Fruit fly (Drosophila melanogaster): Measurements from ENCODE around the gene CG33644.

CG33644 gene

DNA sequence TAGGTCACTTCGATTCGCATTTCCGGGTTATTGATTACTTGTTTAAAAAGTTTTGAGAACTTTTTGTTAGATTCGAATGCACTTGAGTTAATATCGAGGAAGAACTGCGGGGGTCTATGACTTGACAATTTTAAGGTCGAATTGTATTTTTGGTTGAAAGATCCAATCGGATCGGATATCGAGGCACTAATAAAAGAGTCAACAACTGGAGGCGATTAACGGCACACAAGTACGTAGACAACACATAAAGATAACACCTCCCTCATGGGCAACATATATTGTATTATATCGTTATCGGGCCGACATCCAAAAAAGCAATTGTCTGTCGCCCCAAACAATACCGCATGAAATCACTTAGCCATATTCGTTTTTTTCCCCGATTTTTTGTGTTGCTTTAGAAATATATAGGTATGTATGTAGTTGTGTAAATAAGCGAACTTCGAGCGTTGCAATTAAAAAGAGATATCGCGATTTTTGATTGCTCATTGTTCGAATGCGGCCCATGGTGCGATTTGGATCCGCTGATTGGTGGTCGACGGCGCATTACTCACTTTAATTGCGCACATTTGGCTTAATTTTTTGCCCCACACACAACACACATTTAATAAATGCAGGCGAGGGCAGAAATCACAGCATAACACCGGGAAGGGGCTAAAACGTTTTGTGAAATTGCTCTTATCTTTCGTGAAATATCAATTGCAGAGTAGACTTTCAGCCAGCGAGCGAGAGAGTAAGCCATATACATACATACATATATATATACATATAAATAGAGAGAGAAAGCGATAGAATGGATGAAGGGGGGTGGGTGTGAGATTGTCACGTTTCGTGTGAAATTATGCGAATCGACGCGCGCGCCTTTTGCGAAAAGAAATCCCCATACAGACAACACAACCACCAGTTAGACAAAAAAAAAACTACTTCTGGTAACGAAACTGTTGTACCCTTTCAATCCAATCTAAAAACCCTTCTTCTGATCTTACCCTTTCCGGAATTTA, 20.7 kb upstream of the CG33644 start (continued):
- no peak for TF ChIP-seq Hr39 (optimal IDR thresholded peaks at IDR 0.05)
- TF ChIP-seq slou (GFP tag; optimal IDR thresholded peaks at IDR 0.05), result no peak
- TF ChIP-seq CG12744 (GFP tag; optimal IDR thresholded peaks at IDR 0.05), result no peak
- no peak for TF ChIP-seq Atf6 (GFP tag; IDR thresholded peaks at IDR 0.05)
- TF ChIP-seq Pdp1 (GFP tag; optimal IDR thresholded peaks at IDR 0.05), result no peak
- TF ChIP-seq mld (GFP tag; IDR thresholded peaks at IDR 0.05; ENCODE audit: partially characterized antibody), result no peak
- no peak for TF ChIP-seq CG10654 (GFP tag; optimal IDR thresholded peaks at IDR 0.05)
- no peak for TF ChIP-seq CG16863 (GFP tag; optimal IDR thresholded peaks at IDR 0.05)
- no peak for TF ChIP-seq ara (GFP tag; IDR thresholded peaks at IDR 0.05)
- no peak for TF ChIP-seq bcd (GFP tag; optimal IDR thresholded peaks at IDR 0.05)
- no peak for TF ChIP-seq p53 (GFP tag; optimal IDR thresholded peaks at IDR 0.05)
- no peak for TF ChIP-seq vvl (GFP tag; IDR thresholded peaks at IDR 0.05)
- no peak for TF ChIP-seq sob (GFP tag; IDR thresholded peaks at IDR 0.05)
- peak; percentile 41 for TF ChIP-seq Nf-YC (tag; optimal IDR thresholded peaks at IDR 0.05)
- no peak for TF ChIP-seq CG14667 (GFP tag; IDR thresholded peaks at IDR 0.05)
- TF ChIP-seq CG13296 (GFP tag; optimal IDR thresholded peaks at IDR 0.05), result no peak
- TF ChIP-seq aop (GFP tag; IDR thresholded peaks at IDR 0.05), result no peak
- TF ChIP-seq crp (GFP tag; optimal IDR thresholded peaks at IDR 0.05), result no peak
- no peak for TF ChIP-seq ATbp (GFP tag; optimal IDR thresholded peaks at IDR 0.05)
- no peak for TF ChIP-seq BtbVII (GFP tag; optimal IDR thresholded peaks at IDR 0.05)
- no peak for TF ChIP-seq dysf (GFP tag; IDR thresholded peaks at IDR 0.05)
- no peak for TF ChIP-seq CG12219 (GFP tag; optimal IDR thresholded peaks at IDR 0.05)
- no peak for TF ChIP-seq Dad (GFP tag; optimal IDR thresholded peaks at IDR 0.05)
- TF ChIP-seq Med (GFP tag), result peak; percentile 82
- no peak for TF ChIP-seq CG18476 (GFP tag; optimal IDR thresholded peaks at IDR 0.05)
- no peak for TF ChIP-seq Rfx (GFP tag; IDR thresholded peaks at IDR 0.05)
- TF ChIP-seq NC2α (GFP tag; optimal IDR thresholded peaks at IDR 0.05), result no peak
- TF ChIP-seq rib (GFP tag; IDR thresholded peaks at IDR 0.05), result peak; percentile 52; the same call in 1 of the 2 replicates
- no peak for TF ChIP-seq Antp (GFP tag; optimal IDR thresholded peaks at IDR 0.05)
- TF ChIP-seq CG16815 (GFP tag; optimal IDR thresholded peaks at IDR 0.05), result no peak
- peak; percentile 27 for TF ChIP-seq Nf-YB (GFP tag; optimal IDR thresholded peaks at IDR 0.05)
- TF ChIP-seq pros (GFP tag; optimal IDR thresholded peaks at IDR 0.05), result peak; percentile 5

DNA sequence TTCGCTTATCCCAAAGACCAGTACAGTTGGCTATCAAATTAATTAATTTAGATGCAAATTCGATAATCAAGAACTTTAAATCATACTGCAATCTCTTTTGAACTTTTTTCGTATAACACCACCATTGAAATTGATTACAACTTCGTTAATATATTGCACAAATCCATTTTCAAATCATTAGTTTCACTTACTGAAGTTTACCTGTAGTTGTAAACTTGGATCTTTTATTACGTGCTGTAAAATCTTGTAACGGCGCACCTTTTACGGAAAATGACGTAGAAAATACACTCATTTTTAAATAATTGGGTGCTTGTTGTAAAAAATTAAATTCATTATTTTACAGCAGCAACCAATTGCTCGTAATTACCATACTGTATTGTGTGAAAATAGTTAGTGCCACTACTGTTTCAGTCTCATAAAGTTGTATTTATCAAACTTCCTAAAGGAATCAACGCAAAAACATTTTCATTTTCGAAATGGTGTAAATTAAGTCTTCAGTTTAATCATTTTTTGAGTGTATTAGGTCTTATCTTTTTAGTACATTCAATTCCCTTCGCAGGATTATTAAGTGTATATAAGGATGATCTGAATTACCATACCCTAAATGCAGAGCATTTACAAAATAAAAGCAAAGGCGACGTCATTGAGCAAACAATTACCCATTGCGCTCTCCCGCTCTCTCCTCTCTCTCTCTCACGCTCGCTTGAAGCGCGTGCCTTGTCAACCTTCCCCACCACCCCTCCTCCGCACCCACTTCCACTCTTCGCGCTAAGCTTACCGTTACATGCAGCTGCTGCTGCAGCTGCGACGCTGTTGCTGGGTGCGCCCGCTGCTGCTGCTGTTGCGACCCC, 19.5 kb upstream of the CG33644 start:
- no peak for TF ChIP-seq wor (GFP tag; IDR thresholded peaks at IDR 0.05)
- TF ChIP-seq Nf-YA (GFP tag; IDR thresholded peaks at IDR 0.05), result no peak
- TF ChIP-seq HLH54F (GFP tag; optimal IDR thresholded peaks at IDR 0.05), result peak; percentile 10
- peak; percentile 4 for TF ChIP-seq nom (GFP tag; optimal IDR thresholded peaks at IDR 0.05)
- peak; percentile 4 for TF ChIP-seq tap (tag; optimal IDR thresholded peaks at IDR 0.05)
- peak; percentile 44 for TF ChIP-seq Ada2b (GFP tag; IDR thresholded peaks at IDR 0.05)
- TF ChIP-seq row (GFP tag; IDR thresholded peaks at IDR 0.05), result peak; percentile 73
- peak; percentile 26 for TF ChIP-seq Blimp-1 (GFP tag; optimal IDR thresholded peaks at IDR 0.05)
- no peak for TF ChIP-seq pan (optimal IDR thresholded peaks at IDR 0.05)
- peak in 1 of 2 experiments; percentile 48 for TF ChIP-seq pan (GFP tag; optimal IDR thresholded peaks at IDR 0.05 in 1 of 2, IDR thresholded peaks at IDR 0.05 in 1 of 2)
- no peak for TF ChIP-seq sima (GFP tag; optimal IDR thresholded peaks at IDR 0.05)
- TF ChIP-seq CG4854 (GFP tag; optimal IDR thresholded peaks at IDR 0.05), result peak; percentile 21
- no peak for TF ChIP-seq Lpt (GFP tag; optimal IDR thresholded peaks at IDR 0.05)
- TF ChIP-seq tio (GFP tag; optimal IDR thresholded peaks at IDR 0.05), result peak; percentile 30
- no peak for TF ChIP-seq Camta (GFP tag; optimal IDR thresholded peaks at IDR 0.05)
- peak; percentile 36 for TF ChIP-seq ind (GFP tag; optimal IDR thresholded peaks at IDR 0.05)
- TF ChIP-seq Meics (GFP tag; optimal IDR thresholded peaks at IDR 0.05), result peak; percentile 32
- peak; percentile 27 for TF ChIP-seq phol (tag; optimal IDR thresholded peaks at IDR 0.05)

All from whole organism, embryonic.